Fruit fly (Drosophila melanogaster) Kc167 (cell line): ENCODE results near the gene Fur2.

ENCODE experiments used
- h ChIP-seq: fragments of >200 bp; optimal IDR thresholded peaks from 3 replicates; lab custom pipeline; 2018; ENCODE audit warnings: missing external identifiers
- psq ChIP-seq: fragments of >200 bp; optimal IDR thresholded peaks from 2 replicates; lab custom pipeline; 2017; ENCODE audit warnings: missing external identifiers
- ttk ChIP-seq: sonication (Bioruptor generic); optimal IDR thresholded peaks from 2 replicates; lab custom pipeline; 2017; ENCODE audit warnings: missing external identifiers

dm6 chrX:16325472-16325871 is 47.4 kb upstream of the Fur2 start, which contains the start of gene CalpC:
- no peak for TF ChIP-seq psq (lab: Kevin White, UChicago)
- TF ChIP-seq ttk (lab: Kevin White, UChicago): no peak
- no peak for TF ChIP-seq h (lab: Kevin White, UChicago)
